Fruit fly (Drosophila melanogaster) whole organism, embryonic: Measurements from ENCODE around the gene PIG-B.

Experiments used
- Atf-2 ChIP-seq: fragments of 200-800 bp; sonication (Bioruptor generic); optimal IDR thresholded peaks from 2 replicates; lab custom pipeline; 2016; ENCODE audit warnings: missing biosample characterization, missing genetic modification characterization
- B-H2 ChIP-seq: fragments of 200-800 bp; sonication (Bioruptor generic); optimal IDR thresholded peaks from 2 replicates; lab custom pipeline; 2018; ENCODE audit warnings: missing biosample characterization, mild to moderate bottlenecking, missing genetic modification characterization
- C15 ChIP-seq: fragments of 200-800 bp; sonication (Bioruptor generic); IDR thresholded peaks from 3 replicates; pipeline ENCODE4 v1.3.6; 2022; ENCODE audit warnings: missing biosample characterization, missing genetic modification characterization
- CG10274 ChIP-seq: fragments of 200-800 bp; sonication (Bioruptor generic); optimal IDR thresholded peaks from 3 replicates; lab custom pipeline; 2017; ENCODE audit warnings: missing biosample characterization, mild to moderate bottlenecking, missing genetic modification characterization
- CG11247 ChIP-seq: fragments of 200-800 bp; sonication (Bioruptor generic); IDR thresholded peaks from 2 replicates; pipeline ENCODE4 v1.3.6; 2022; ENCODE audit warnings: missing biosample characterization, missing genetic modification characterization
- CG12071 ChIP-seq: fragments of 200-800 bp; sonication (Bioruptor generic); optimal IDR thresholded peaks from 3 replicates; lab custom pipeline; 2018; ENCODE audit warnings: missing biosample characterization, mild to moderate bottlenecking, missing genetic modification characterization
- CG13424 ChIP-seq: fragments of 200-800 bp; sonication (Bioruptor generic); optimal IDR thresholded peaks from 2 replicates; lab custom pipeline; 2019; ENCODE audit warnings: missing biosample characterization, mild to moderate bottlenecking, missing genetic modification characterization, moderate library complexity
- CG13624 ChIP-seq: fragments of 200-800 bp; sonication (Bioruptor generic); optimal IDR thresholded peaks from 2 replicates; lab custom pipeline; 2016; ENCODE audit warnings: missing biosample characterization, missing genetic modification characterization
- CG16779 ChIP-seq: fragments of 200-800 bp; sonication (Bioruptor generic); IDR thresholded peaks from 2 replicates; pipeline ENCODE4 v1.3.6; 2022; ENCODE audit warnings: missing biosample characterization, missing genetic modification characterization
- CG17912 ChIP-seq: fragments of 200-800 bp; sonication (Bioruptor generic); optimal IDR thresholded peaks from 2 replicates; lab custom pipeline; 2018; ENCODE audit warnings: missing biosample characterization, mild to moderate bottlenecking, missing genetic modification characterization
- CG32532 ChIP-seq: fragments of 200-800 bp; sonication (Bioruptor generic); IDR thresholded peaks from 2 replicates; pipeline ENCODE4 v1.3.6; 2022; ENCODE audit warnings: missing biosample characterization, missing genetic modification characterization
- CG34376 ChIP-seq: fragments of 200-800 bp; sonication (Bioruptor generic); optimal IDR thresholded peaks from 2 replicates; lab custom pipeline; 2018; ENCODE audit warnings: missing biosample characterization, mild to moderate bottlenecking, missing genetic modification characterization
- CG42726 ChIP-seq: fragments of 200-800 bp; sonication (Bioruptor generic); IDR thresholded peaks from 2 replicates; pipeline ENCODE4 v1.3.6; 2022; ENCODE audit warnings: missing biosample characterization, missing genetic modification characterization; ENCODE audit not compliant: partially characterized antibody
- CG5953 ChIP-seq: fragments of 200-800 bp; sonication (Bioruptor generic); IDR thresholded peaks from 2 replicates; pipeline ENCODE4 v1.3.6; 2022; ENCODE audit warnings: missing biosample characterization, missing genetic modification characterization
- CG7357 ChIP-seq: fragments of 200-800 bp; sonication (Bioruptor generic); IDR thresholded peaks from 3 replicates; pipeline ENCODE4 v1.3.6; 2022; ENCODE audit warnings: missing biosample characterization, missing genetic modification characterization
- CG7928 ChIP-seq: fragments of 200-800 bp; sonication (Bioruptor generic); optimal IDR thresholded peaks from 2 replicates; lab custom pipeline; 2017; ENCODE audit warnings: missing biosample characterization, mild to moderate bottlenecking, missing genetic modification characterization
- CG9727 ChIP-seq: fragments of 200-800 bp; sonication (Bioruptor generic); optimal IDR thresholded peaks from 3 replicates; lab custom pipeline; 2017; ENCODE audit warnings: missing biosample characterization, mild to moderate bottlenecking, missing genetic modification characterization
- Chrac-16 ChIP-seq: fragments of 200-800 bp; sonication (Bioruptor generic); optimal IDR thresholded peaks from 3 replicates; lab custom pipeline; 2016; ENCODE audit warnings: missing biosample characterization, missing genetic modification characterization
- CoRest ChIP-seq: fragments of 200-800 bp; sonication (Bioruptor generic); optimal IDR thresholded peaks from 3 replicates; lab custom pipeline; 2018; ENCODE audit warnings: missing biosample characterization, mild to moderate bottlenecking, missing genetic modification characterization, moderate library complexity
- E2f1 ChIP-seq: fragments of 200-800 bp; sonication (Bioruptor generic); IDR thresholded peaks from 2 replicates; pipeline ENCODE4 v1.3.6; 2022; ENCODE audit warnings: missing biosample characterization, missing genetic modification characterization
- H15 ChIP-seq: fragments of 200-800 bp; sonication (Bioruptor generic); IDR thresholded peaks from 3 replicates; pipeline ENCODE4 v1.3.6; 2022; ENCODE audit warnings: missing biosample characterization, missing genetic modification characterization
- HLH54F ChIP-seq: fragments of 200-800 bp; sonication (Bioruptor generic); optimal IDR thresholded peaks from 3 replicates; lab custom pipeline; 2016; ENCODE audit warnings: missing biosample characterization, missing genetic modification characterization
- Kr ChIP-seq: fragments of 200-800 bp; sonication (Bioruptor generic); optimal IDR thresholded peaks from 2 replicates; lab custom pipeline; 2017; ENCODE audit warnings: missing biosample characterization, mild to moderate bottlenecking, missing genetic modification characterization
- Lhr ChIP-seq: fragments of 200-800 bp; sonication (Bioruptor generic); optimal IDR thresholded peaks from 3 replicates; lab custom pipeline; 2017; ENCODE audit warnings: mild to moderate bottlenecking, missing biosample characterization, missing genetic modification reagents, missing genetic modification characterization
- Myb ChIP-seq: fragments of 200-800 bp; sonication (Bioruptor generic); optimal IDR thresholded peaks from 2 replicates; lab custom pipeline; 2016; ENCODE audit warnings: missing biosample characterization, missing genetic modification characterization
- Ssrp ChIP-seq: fragments of 200-800 bp; sonication (Bioruptor generic); optimal IDR thresholded peaks from 2 replicates; lab custom pipeline; 2018; ENCODE audit warnings: missing biosample characterization, mild to moderate bottlenecking, missing genetic modification characterization, moderate library complexity
- bab2 ChIP-seq: fragments of 200-800 bp; sonication (Bioruptor generic); optimal IDR thresholded peaks from 2 replicates; lab custom pipeline; 2016; ENCODE audit warnings: missing biosample characterization, missing genetic modification characterization
- caup ChIP-seq: fragments of 200-800 bp; sonication (Bioruptor generic); optimal IDR thresholded peaks from 3 replicates; lab custom pipeline; 2017; ENCODE audit warnings: missing biosample characterization, mild to moderate bottlenecking, missing genetic modification characterization, moderate library complexity; ENCODE audit not compliant: severe bottlenecking
- croc ChIP-seq: fragments of 200-800 bp; sonication (Bioruptor generic); conservative IDR thresholded peaks from 3 replicates; pipeline ENCODE4 v1.3.6; 2022; ENCODE audit warnings: missing biosample characterization, missing genetic modification characterization
- disco-r ChIP-seq: fragments of 200-800 bp; sonication (Bioruptor generic); optimal IDR thresholded peaks from 2 replicates; lab custom pipeline; 2016; ENCODE audit warnings: missing biosample characterization, missing genetic modification characterization
- dpn ChIP-seq, 2 experiments: fragments of 200-800 bp; sonication (Bioruptor generic); optimal IDR thresholded peaks; 3 replicates each; lab custom pipeline; 2016; ENCODE audit warnings: missing biosample characterization in 2 of 2, missing genetic modification characterization in 2 of 2
- ems ChIP-seq: fragments of 200-800 bp; sonication (Bioruptor generic); optimal IDR thresholded peaks from 3 replicates; lab custom pipeline; 2016; ENCODE audit warnings: missing biosample characterization, missing genetic modification characterization
- eve ChIP-seq, 2 experiments: fragments of >200 bp; optimal IDR thresholded peaks; 2 replicates each; lab custom pipeline; 2017; ENCODE audit warnings: missing biosample characterization in 2 of 2, missing genetic modification characterization in 2 of 2
- gce ChIP-seq: fragments of 200-800 bp; sonication (Bioruptor generic); IDR thresholded peaks from 3 replicates; pipeline ENCODE4 v1.3.6; 2022; ENCODE audit warnings: missing biosample characterization, missing genetic modification characterization
- gem ChIP-seq: fragments of 200-800 bp; sonication (Bioruptor generic); optimal IDR thresholded peaks from 2 replicates; lab custom pipeline; 2019; ENCODE audit warnings: missing biosample characterization, mild to moderate bottlenecking, missing genetic modification characterization, moderate library complexity
- grau ChIP-seq: fragments of 200-800 bp; optimal IDR thresholded peaks from 3 replicates; lab custom pipeline; 2019; ENCODE audit warnings: missing biosample characterization, mild to moderate bottlenecking, missing genetic modification characterization, moderate library complexity
- hkb ChIP-seq, 2 experiments: fragments of 200-800 bp in 1 of 2; fragments of >200 bp in 1 of 2; sonication (Bioruptor generic) in 1 of 2; IDR thresholded peaks in 1 of 2; optimal IDR thresholded peaks in 1 of 2; 2 replicates each; pipeline versions ENCODE4 v1.3.6 to Lab custom; 2017 to 2022; ENCODE audit warnings: missing biosample characterization in 1 of 2, missing genetic modification characterization in 1 of 2
- kah ChIP-seq: fragments of 200-800 bp; sonication (Bioruptor generic); optimal IDR thresholded peaks from 2 replicates; lab custom pipeline; 2018; ENCODE audit warnings: missing biosample characterization, mild to moderate bottlenecking, missing genetic modification characterization
- klu ChIP-seq: fragments of 200-800 bp; sonication (Bioruptor generic); IDR thresholded peaks from 2 replicates; pipeline ENCODE4 v1.3.6; 2022; ENCODE audit warnings: missing biosample characterization, missing genetic modification characterization
- lilli ChIP-seq: fragments of 200-800 bp; sonication (Bioruptor generic); optimal IDR thresholded peaks from 3 replicates; lab custom pipeline; 2016; ENCODE audit warnings: missing biosample characterization, missing genetic modification characterization
- lmd ChIP-seq: fragments of 200-800 bp; sonication (Bioruptor generic); IDR thresholded peaks from 2 replicates; pipeline ENCODE4 v1.3.6; 2022; ENCODE audit warnings: missing biosample characterization, missing genetic modification characterization
- mam ChIP-seq: fragments of 200-800 bp; sonication (Bioruptor generic); optimal IDR thresholded peaks from 3 replicates; lab custom pipeline; 2016; ENCODE audit warnings: missing biosample characterization, missing genetic modification characterization
- odd ChIP-seq: fragments of 200-800 bp; sonication (Bioruptor generic); optimal IDR thresholded peaks from 2 replicates; lab custom pipeline; 2017; ENCODE audit warnings: missing biosample characterization, mild to moderate bottlenecking, missing genetic modification characterization
- pfk ChIP-seq: fragments of 200-800 bp; sonication (Bioruptor generic); optimal IDR thresholded peaks from 2 replicates; lab custom pipeline; 2018; ENCODE audit warnings: missing biosample characterization, mild to moderate bottlenecking, missing genetic modification characterization, moderate library complexity
- rib ChIP-seq: fragments of 200-800 bp; sonication (Bioruptor generic); IDR thresholded peaks from 2 replicates; pipeline ENCODE4 v1.3.6; 2022; ENCODE audit warnings: missing biosample characterization, missing genetic modification characterization
- row ChIP-seq: fragments of 200-800 bp; sonication (Bioruptor generic); IDR thresholded peaks from 3 replicates; pipeline ENCODE4 v1.3.6; 2022; ENCODE audit warnings: missing biosample characterization, missing genetic modification characterization
- scrt ChIP-seq: fragments of 200-800 bp; sonication (Bioruptor generic); optimal IDR thresholded peaks from 2 replicates; lab custom pipeline; 2018; ENCODE audit warnings: missing biosample characterization, mild to moderate bottlenecking, missing genetic modification characterization, moderate library complexity
- stc ChIP-seq: fragments of 200-800 bp; sonication (Bioruptor generic); IDR thresholded peaks from 2 replicates; pipeline ENCODE4 v1.3.6; 2022; ENCODE audit warnings: missing biosample characterization, missing genetic modification characterization
- trh ChIP-seq: fragments of 200-800 bp; sonication (Bioruptor generic); optimal IDR thresholded peaks from 2 replicates; lab custom pipeline; 2016; ENCODE audit warnings: missing biosample characterization, missing genetic modification characterization
- vvl ChIP-seq: fragments of 200-800 bp; sonication (Bioruptor generic); IDR thresholded peaks from 2 replicates; pipeline ENCODE4 v1.3.6; 2022; ENCODE audit warnings: missing biosample characterization, missing genetic modification characterization

Gene PIG-B

dm6 chr3L:3770823-3771222 is 40.2 kb upstream of the PIG-B start (continued):
- TF ChIP-seq CG16779 (GFP tag; lab: Robert Waterston, UW) = 0 out of 2 replicates have a peak, but pooled peaks have one; percentile 44
- TF ChIP-seq CG13624 = peak; percentile 47
- TF ChIP-seq CG13424 (tag; lab: Kevin White, UChicago) = peak; percentile 52
- no peak for TF ChIP-seq CG7357 (GFP tag; lab: Robert Waterston, UW)
- no peak for TF ChIP-seq CG5953
- TF ChIP-seq hkb (optimal IDR thresholded peaks at IDR 0.05; lab: Kevin White, UChicago) = no peak
- TF ChIP-seq hkb (GFP tag; IDR thresholded peaks at IDR 0.05; lab: Robert Waterston, UW) = peak; percentile 47
- no peak for TF ChIP-seq pfk
- no peak for TF ChIP-seq CG42726 (GFP tag; lab: Robert Waterston, UW)
- TF ChIP-seq gce (GFP tag; lab: Robert Waterston, UW) = no peak
- no peak for TF ChIP-seq C15
- TF ChIP-seq grau (tag; lab: Kevin White, UChicago) = peak; percentile 58
- peak; percentile 52 for TF ChIP-seq caup (GFP tag; lab: Kevin White, UChicago)
- no peak for TF ChIP-seq CG34376
- peak; percentile 31 for TF ChIP-seq trh
- TF ChIP-seq mam (GFP tag; lab: Kevin White, UChicago) = peak; percentile 27
- peak; percentile 57 for TF ChIP-seq row (GFP tag; lab: Robert Waterston, UW)
- peak; percentile 66 for TF ChIP-seq lilli (GFP tag; lab: Kevin White, UChicago)
- peak; percentile 11 for TF ChIP-seq odd (GFP tag; lab: Kevin White, UChicago)
- no peak for TF ChIP-seq kah (GFP tag; lab: Kevin White, UChicago)
- TF ChIP-seq Ssrp = peak; percentile 24
- TF ChIP-seq CoRest (tag; lab: Kevin White, UChicago) = peak; percentile 75
- peak; percentile 20 for TF ChIP-seq disco-r
- TF ChIP-seq CG11247 (GFP tag; lab: Robert Waterston, UW) = peak; percentile 16; the same call in 1 of the 2 replicates
- TF ChIP-seq CG10274 (GFP tag; lab: Kevin White, UChicago) = peak; percentile 30
- TF ChIP-seq vvl (GFP tag; lab: Robert Waterston, UW) = peak; percentile 71
- peak; percentile 29 for TF ChIP-seq bab2 (GFP tag; lab: Kevin White, UChicago)
- TF ChIP-seq lmd (GFP tag; lab: Robert Waterston, UW) = peak; percentile 71; the same call in 1 of the 2 replicates
- 0 out of 2 replicates have a peak, but pooled peaks have one; percentile 51 for TF ChIP-seq klu (GFP tag; lab: Robert Waterston, UW)
- TF ChIP-seq rib (GFP tag; lab: Robert Waterston, UW) = peak; percentile 45; the same call in 1 of the 2 replicates
- peak; percentile 29 for TF ChIP-seq Atf-2 (GFP tag; lab: Kevin White, UChicago)
- TF ChIP-seq Lhr (GFP tag; lab: Kevin White, UChicago) = no peak
- TF ChIP-seq CG32532 (GFP tag; lab: Robert Waterston, UW) = peak; percentile 77
- TF ChIP-seq Kr (GFP tag; lab: Kevin White, UChicago) = no peak
- no peak for TF ChIP-seq croc (GFP tag; lab: Robert Waterston, UW)
- TF ChIP-seq Myb = peak; percentile 18
- TF ChIP-seq H15 (GFP tag; lab: Robert Waterston, UW) = 0 out of 3 replicates have a peak, but pooled peaks have one; percentile 31
- TF ChIP-seq CG17912 = no peak
- peak; percentile 14; the same call in 1 of the 2 replicates for TF ChIP-seq E2f1
- no peak for TF ChIP-seq B-H2 (GFP tag; lab: Kevin White, UChicago)
- peak; percentile 2 for TF ChIP-seq ems (GFP tag; lab: Kevin White, UChicago)
- TF ChIP-seq Chrac-16 = no peak
- TF ChIP-seq HLH54F (GFP tag; lab: Kevin White, UChicago) = peak; percentile 57
- peak in 1 of 2 experiments; percentile 33 for TF ChIP-seq dpn (GFP tag; optimal IDR thresholded peaks at IDR 0.05; lab: Kevin White, UChicago)
- TF ChIP-seq stc (GFP tag; lab: Robert Waterston, UW) = 0 out of 2 replicates have a peak, but pooled peaks have one; percentile 11
- peak; percentile 6 for TF ChIP-seq CG9727 (GFP tag; lab: Kevin White, UChicago)
- TF ChIP-seq scrt = peak; percentile 21
- TF ChIP-seq eve (GFP tag; optimal IDR thresholded peaks at IDR 0.05; lab: Kevin White, UChicago) = no peak
- peak; percentile 68 for TF ChIP-seq gem (tag; lab: Kevin White, UChicago)
- peak; percentile 35 for TF ChIP-seq CG12071
- TF ChIP-seq CG7928 = peak; percentile 1
